Fruit fly (Drosophila melanogaster) whole organism, prepupa: ENCODE measurements around the gene cpo.

ENCODE experiments used
- Blimp-1 ChIP-seq: fragments of 200-800 bp; sonication (Bioruptor generic); optimal IDR thresholded peaks from 3 replicates; lab custom pipeline; 2017; ENCODE audit warnings: missing biosample characterization, missing genetic modification characterization, mild to moderate bottlenecking, moderate library complexity, missing genetic modification reagents
- CG10631 ChIP-seq: fragments of 200-800 bp; sonication (Bioruptor generic); optimal IDR thresholded peaks from 2 replicates; lab custom pipeline; 2016; ENCODE audit warnings: missing biosample characterization, missing genetic modification characterization
- CG10669 ChIP-seq: fragments of 200-800 bp; sonication (Bioruptor generic); optimal IDR thresholded peaks from 3 replicates; lab custom pipeline; 2018; ENCODE audit warnings: missing biosample characterization, mild to moderate bottlenecking, missing genetic modification characterization, moderate library complexity
- CG11294 ChIP-seq: fragments of 200-800 bp; sonication (Bioruptor generic); IDR thresholded peaks from 2 replicates; pipeline ENCODE4 v1.3.6; 2022; ENCODE audit warnings: missing biosample characterization, missing genetic modification characterization
- CG11762 ChIP-seq: fragments of 200-800 bp; sonication (Bioruptor generic); optimal IDR thresholded peaks from 3 replicates; lab custom pipeline; 2016; ENCODE audit warnings: missing biosample characterization, missing genetic modification characterization; ENCODE audit not compliant: insufficient read depth
- CG11902 ChIP-seq: fragments of 200-800 bp; sonication (Bioruptor generic); optimal IDR thresholded peaks from 3 replicates; lab custom pipeline; 2016; ENCODE audit warnings: missing biosample characterization, missing genetic modification characterization
- CG15336 ChIP-seq: fragments of 200-800 bp; sonication (Bioruptor generic); IDR thresholded peaks from 2 replicates; pipeline ENCODE4 v1.3.6; 2022; ENCODE audit warnings: missing biosample characterization, missing genetic modification characterization
- CG16779 ChIP-seq: fragments of 200-800 bp; sonication (Bioruptor generic); optimal IDR thresholded peaks from 3 replicates; lab custom pipeline; 2017; ENCODE audit warnings: missing biosample characterization, mild to moderate bottlenecking, missing genetic modification characterization
- CG3032 ChIP-seq: fragments of 200-800 bp; optimal IDR thresholded peaks from 2 replicates; lab custom pipeline; 2019; ENCODE audit warnings: missing biosample characterization, mild to moderate bottlenecking, missing genetic modification characterization, moderate library complexity
- CG31627 ChIP-seq: fragments of 200-800 bp; sonication (Bioruptor generic); optimal IDR thresholded peaks from 3 replicates; lab custom pipeline; 2016; ENCODE audit warnings: missing biosample characterization, missing genetic modification characterization
- CG32006 ChIP-seq: fragments of 200-800 bp; sonication (Bioruptor generic); optimal IDR thresholded peaks from 3 replicates; lab custom pipeline; 2017; ENCODE audit warnings: missing biosample characterization, mild to moderate bottlenecking, missing genetic modification characterization
- CG34406 ChIP-seq: fragments of 200-800 bp; sonication (Bioruptor generic); optimal IDR thresholded peaks from 3 replicates; lab custom pipeline; 2016; ENCODE audit warnings: missing biosample characterization, missing genetic modification characterization
- CG3919 ChIP-seq: fragments of 200-800 bp; sonication (Bioruptor generic); optimal IDR thresholded peaks from 3 replicates; lab custom pipeline; 2016; ENCODE audit warnings: missing biosample characterization, missing genetic modification characterization
- CG4318 ChIP-seq: fragments of 200-800 bp; sonication (Bioruptor generic); optimal IDR thresholded peaks from 3 replicates; lab custom pipeline; 2017; ENCODE audit warnings: missing biosample characterization, mild to moderate bottlenecking, missing genetic modification characterization
- CG6163 ChIP-seq: fragments of 200-800 bp; sonication (Bioruptor generic); IDR thresholded peaks from 3 replicates; pipeline ENCODE4 v1.3.6; 2022; ENCODE audit warnings: missing biosample characterization, missing genetic modification characterization
- CG6276 ChIP-seq: fragments of 200-800 bp; sonication (Bioruptor generic); optimal IDR thresholded peaks from 2 replicates; lab custom pipeline; 2017; ENCODE audit warnings: missing biosample characterization, mild to moderate bottlenecking, missing genetic modification characterization
- CG6792 ChIP-seq: fragments of 200-800 bp; sonication (Bioruptor generic); optimal IDR thresholded peaks from 3 replicates; lab custom pipeline; 2016; ENCODE audit warnings: missing biosample characterization, missing genetic modification characterization
- CG6854 ChIP-seq: fragments of 200-800 bp; sonication (Bioruptor generic); optimal IDR thresholded peaks from 2 replicates; lab custom pipeline; 2017; ENCODE audit warnings: missing biosample characterization, mild to moderate bottlenecking, missing genetic modification characterization
- CG7368 ChIP-seq: fragments of 200-800 bp; sonication (Bioruptor generic); optimal IDR thresholded peaks from 3 replicates; lab custom pipeline; 2016; ENCODE audit warnings: missing biosample characterization, missing genetic modification characterization
- CG8119 ChIP-seq: fragments of 200-800 bp; sonication (Bioruptor generic); IDR thresholded peaks from 3 replicates; pipeline ENCODE4 v1.3.6; 2022; ENCODE audit warnings: missing biosample characterization, missing genetic modification characterization
- CG8319 ChIP-seq: fragments of 200-800 bp; sonication (Bioruptor generic); optimal IDR thresholded peaks from 3 replicates; lab custom pipeline; 2016; ENCODE audit warnings: missing biosample characterization, missing genetic modification characterization
- CG8632 ChIP-seq: fragments of 200-800 bp; sonication (Bioruptor generic); optimal IDR thresholded peaks from 3 replicates; lab custom pipeline; 2016; ENCODE audit warnings: missing biosample characterization, missing genetic modification characterization
- CG9139 ChIP-seq: fragments of 200-800 bp; sonication (Bioruptor generic); optimal IDR thresholded peaks from 3 replicates; lab custom pipeline; 2017; ENCODE audit warnings: missing biosample characterization, mild to moderate bottlenecking, missing genetic modification characterization
- Eip75B ChIP-seq: fragments of 200-800 bp; sonication (Bioruptor generic); optimal IDR thresholded peaks from 3 replicates; lab custom pipeline; 2016; ENCODE audit warnings: missing biosample characterization, missing genetic modification characterization
- Eip78C ChIP-seq: fragments of 200-800 bp; sonication (Bioruptor generic); peaks from one replicate; lab custom pipeline; 2016; ENCODE audit warnings: missing biosample characterization, missing genetic modification characterization
- Eip93F ChIP-seq: fragments of 200-800 bp; sonication (Bioruptor generic); optimal IDR thresholded peaks from 2 replicates; lab custom pipeline; 2016; ENCODE audit warnings: missing biosample characterization, mild to moderate bottlenecking, missing genetic modification characterization
- Ets96B ChIP-seq: fragments of 200-800 bp; optimal IDR thresholded peaks from 2 replicates; lab custom pipeline; 2019; ENCODE audit warnings: missing biosample characterization, mild to moderate bottlenecking, missing genetic modification characterization, moderate library complexity
- Gug ChIP-seq: fragments of 200-800 bp; sonication (Bioruptor generic); IDR thresholded peaks from 2 replicates; pipeline ENCODE4 v1.3.6; 2022; ENCODE audit warnings: missing biosample characterization, missing genetic modification characterization
- Hr38 ChIP-seq: sonication (Bioruptor generic); optimal IDR thresholded peaks from 2 replicates; lab custom pipeline; 2016; ENCODE audit warnings: missing biosample characterization, missing genetic modification characterization
- Hr39 ChIP-seq: fragments of 200-800 bp; sonication (Bioruptor generic); optimal IDR thresholded peaks from 2 replicates; lab custom pipeline; 2016; ENCODE audit warnings: missing biosample characterization, missing genetic modification characterization
- Hr4 ChIP-seq: fragments of 200-800 bp; sonication (Bioruptor generic); optimal IDR thresholded peaks from 3 replicates; lab custom pipeline; 2016; ENCODE audit warnings: missing biosample characterization, missing genetic modification characterization
- Lpt ChIP-seq: fragments of 200-800 bp; sonication (Bioruptor generic); optimal IDR thresholded peaks from 3 replicates; lab custom pipeline; 2016; ENCODE audit warnings: missing biosample characterization, missing genetic modification characterization
- Smox ChIP-seq: fragments of 200-800 bp; sonication (Bioruptor generic); optimal IDR thresholded peaks from 3 replicates; lab custom pipeline; 2016; ENCODE audit warnings: missing biosample characterization, missing genetic modification characterization
- Sox102F ChIP-seq: fragments of 200-800 bp; sonication (Bioruptor generic); optimal IDR thresholded peaks from 2 replicates; lab custom pipeline; 2016; ENCODE audit warnings: missing biosample characterization, mild to moderate bottlenecking, missing genetic modification characterization
- Sox14 ChIP-seq: fragments of 200-800 bp; sonication (Bioruptor generic); optimal IDR thresholded peaks from 3 replicates; lab custom pipeline; 2016; ENCODE audit warnings: missing biosample characterization, missing genetic modification characterization
- acj6 ChIP-seq: fragments of 200-800 bp; sonication (Bioruptor generic); optimal IDR thresholded peaks from 3 replicates; lab custom pipeline; 2016; ENCODE audit warnings: missing biosample characterization, missing genetic modification characterization
- dsx ChIP-seq: fragments of 200-800 bp; optimal IDR thresholded peaks from 3 replicates; lab custom pipeline; 2019; ENCODE audit warnings: missing biosample characterization, mild to moderate bottlenecking, missing genetic modification characterization, moderate library complexity; ENCODE audit not compliant: poor library complexity, severe bottlenecking
- eg ChIP-seq: fragments of 200-800 bp; sonication (Bioruptor generic); IDR thresholded peaks from 3 replicates; pipeline ENCODE4 v1.3.6; 2022; ENCODE audit warnings: missing biosample characterization, missing genetic modification characterization
- fd59A ChIP-seq: fragments of 200-800 bp; sonication (Bioruptor generic); optimal IDR thresholded peaks from 2 replicates; lab custom pipeline; 2017; ENCODE audit warnings: missing biosample characterization, mild to moderate bottlenecking, missing genetic modification characterization, missing genetic modification reagents
- fd85E ChIP-seq: fragments of 200-800 bp; sonication (Bioruptor generic); optimal IDR thresholded peaks from 3 replicates; lab custom pipeline; 2016; ENCODE audit warnings: missing biosample characterization, missing genetic modification characterization
- fkh ChIP-seq: fragments of 200-800 bp; sonication (Bioruptor generic); optimal IDR thresholded peaks from 3 replicates; lab custom pipeline; 2017; ENCODE audit warnings: missing biosample characterization, mild to moderate bottlenecking, missing genetic modification characterization, moderate library complexity
- lz ChIP-seq: fragments of 200-800 bp; sonication (Bioruptor generic); optimal IDR thresholded peaks from 3 replicates; lab custom pipeline; 2016; ENCODE audit warnings: missing biosample characterization, missing genetic modification characterization
- net ChIP-seq: fragments of 200-800 bp; sonication (Bioruptor generic); optimal IDR thresholded peaks from 3 replicates; lab custom pipeline; 2016; ENCODE audit warnings: missing biosample characterization, missing genetic modification characterization
- pdm3 ChIP-seq: fragments of 200-800 bp; sonication (Bioruptor generic); optimal IDR thresholded peaks from 3 replicates; lab custom pipeline; 2016; ENCODE audit warnings: missing biosample characterization, missing genetic modification characterization
- spab ChIP-seq: fragments of 200-800 bp; sonication (Bioruptor generic); optimal IDR thresholded peaks from 2 replicates; lab custom pipeline; 2017; ENCODE audit warnings: missing biosample characterization, mild to moderate bottlenecking, missing genetic modification characterization, missing genetic modification reagents
- svp ChIP-seq: fragments of 200-800 bp; sonication (Bioruptor generic); peaks from one replicate; lab custom pipeline; 2016; ENCODE audit warnings: missing biosample characterization, missing genetic modification characterization
- topi ChIP-seq: fragments of 200-800 bp; sonication (Bioruptor generic); optimal IDR thresholded peaks from 3 replicates; lab custom pipeline; 2016; ENCODE audit warnings: missing biosample characterization, missing genetic modification characterization

Gene cpo

dm6 chr3R:17941086-17941485 is 21.5 kb downstream of the cpo start (continued):
- TF ChIP-seq Gug (GFP tag; lab: Robert Waterston, UW) (peak; percentile 65; the same call in 1 of the 2 replicates), Eip78C (GFP tag; lab: Kevin White, UChicago) (peak; percentile 81), CG7368 (GFP tag; lab: Kevin White, UChicago) (peak; percentile 2), Hr39 (GFP tag; lab: Kevin White, UChicago) (peak; percentile 10), fd59A (GFP tag; lab: Kevin White, UChicago) (no peak), Eip93F (GFP tag; lab: Kevin White, UChicago) (no peak), CG6854 (GFP tag; lab: Kevin White, UChicago) (no peak), CG32006 (GFP tag; lab: Kevin White, UChicago) (peak; percentile 75), CG6792 (peak; percentile 33), eg (peak; percentile 62; the same call in 2 of the 3 replicates), CG16779 (tag; lab: Kevin White, UChicago) (peak; percentile 30), net (GFP tag; lab: Kevin White, UChicago) (peak; percentile 38), Blimp-1 (GFP tag; lab: Kevin White, UChicago) (no peak), Lpt (GFP tag; lab: Kevin White, UChicago) (peak; percentile 65), CG10631 (GFP tag; lab: Kevin White, UChicago) (peak; percentile 66), CG11902 (GFP tag; lab: Kevin White, UChicago) (no peak), fkh (GFP tag; lab: Kevin White, UChicago) (no peak), CG8632 (GFP tag; lab: Kevin White, UChicago) (no peak), Smox (no peak), Eip75B (peak; percentile 4), fd85E (GFP tag; lab: Kevin White, UChicago) (no peak), CG3032 (peak; percentile 27), CG6276 (GFP tag; lab: Kevin White, UChicago) (peak; percentile 67), pdm3 (GFP tag; lab: Kevin White, UChicago) (peak; percentile 63), CG9139 (GFP tag; lab: Kevin White, UChicago) (no peak), topi (GFP tag; lab: Kevin White, UChicago) (peak; percentile 34), CG8319 (GFP tag; lab: Kevin White, UChicago) (no peak), lz (peak; percentile 10), CG31627 (GFP tag; lab: Kevin White, UChicago) (peak; percentile 4), Sox102F (GFP tag; lab: Kevin White, UChicago) (no peak), CG3919 (peak; percentile 71), Hr38 (GFP tag; lab: Kevin White, UChicago) (no peak), Ets96B (tag; lab: Kevin White, UChicago) (peak; percentile 12), CG4318 (peak; percentile 32), CG34406 (peak; percentile 39), CG6163 (peak; percentile 81), CG8119 (GFP tag; lab: Robert Waterston, UW) (peak; percentile 80), CG15336 (peak; percentile 79)
- TF ChIP-seq, all 60 proteins: peak for 41

- peak; percentile 85 for TF ChIP-seq Hr4 (GFP tag; lab: Kevin White, UChicago)
- peak; percentile 57 for TF ChIP-seq CG15336
- TF ChIP-seq Smox, result no peak
- peak; percentile 37 for TF ChIP-seq net (GFP tag; lab: Kevin White, UChicago)
- TF ChIP-seq Hr39 (GFP tag; lab: Kevin White, UChicago), result peak; percentile 37
- TF ChIP-seq CG11762 (GFP tag; lab: Kevin White, UChicago), result peak; percentile 48
- TF ChIP-seq Eip75B, result peak; percentile 35
- TF ChIP-seq CG6792, result peak; percentile 1
- TF ChIP-seq CG8119 (GFP tag; lab: Robert Waterston, UW), result peak; percentile 67
- peak; percentile 9 for TF ChIP-seq CG8632 (GFP tag; lab: Kevin White, UChicago)
- TF ChIP-seq CG11294 (GFP tag; lab: Robert Waterston, UW), result no peak
- peak; percentile 51 for TF ChIP-seq acj6 (GFP tag; lab: Kevin White, UChicago)
- peak; percentile 28 for TF ChIP-seq lz
- TF ChIP-seq Blimp-1 (GFP tag; lab: Kevin White, UChicago), result no peak
- TF ChIP-seq CG8319 (GFP tag; lab: Kevin White, UChicago), result no peak
- peak; percentile 21 for TF ChIP-seq spab
- TF ChIP-seq fd59A (GFP tag; lab: Kevin White, UChicago), result peak; percentile 29
- peak; percentile 77 for TF ChIP-seq svp (GFP tag; lab: Kevin White, UChicago)
- TF ChIP-seq Ets96B (tag; lab: Kevin White, UChicago), result peak; percentile 35
- no peak for TF ChIP-seq Hr38 (GFP tag; lab: Kevin White, UChicago)
- peak; percentile 42 for TF ChIP-seq CG10669
- no peak for TF ChIP-seq Eip93F (GFP tag; lab: Kevin White, UChicago)
- peak; percentile 77 for TF ChIP-seq Sox14 (GFP tag; lab: Kevin White, UChicago)
- no peak for TF ChIP-seq CG11902 (GFP tag; lab: Kevin White, UChicago)
- peak; percentile 68 for TF ChIP-seq CG6163
- TF ChIP-seq CG16779 (tag; lab: Kevin White, UChicago), result peak; percentile 31
- TF ChIP-seq dsx, result no peak
Measured at dm6 chr3R:17943359-17944232, 24.0 kb downstream of the cpo start.
